Worm (Caenorhabditis elegans): ENCODE measurements around the gene T03F7.6.
"Not testable (repeated sequence)": the region's sequence is repeated elsewhere in the genome, so short reads cannot be mapped to it uniquely, and the experiment has no call there.

T03F7.6 gene

ce11 chrV:11279564-11279963 lies 14.9 kb upstream of the T03F7.6 start:
- TF ChIP-seq F13C5.2 (tag; optimal IDR thresholded peaks at IDR 0.05), result no peak
- TF ChIP-seq tbx-37 (GFP tag; conservative IDR thresholded peaks at IDR 0.05), result no peak
- no peak for TF ChIP-seq ceh-36 (tag; optimal IDR thresholded peaks at IDR 0.05)
- TF ChIP-seq ceh-13 (GFP tag; optimal IDR thresholded peaks at IDR 0.05), result no peak
- TF ChIP-seq tbx-11 (GFP tag; IDR thresholded peaks at IDR 0.05), result no peak
- no peak for TF ChIP-seq tra-4 (tag; optimal IDR thresholded peaks at IDR 0.05)
- TF ChIP-seq aly-1 (tag; optimal IDR thresholded peaks at IDR 0.05), result no peak
- TF ChIP-seq sea-1 (GFP tag; conservative IDR thresholded peaks at IDR 0.05), result no peak
- no peak for TF ChIP-seq pes-1 (GFP tag; IDR thresholded peaks at IDR 0.05)

- TF ChIP-seq B0310.2 (tag; optimal IDR thresholded peaks at IDR 0.05) (no peak), hmbx-1 (tag; optimal IDR thresholded peaks at IDR 0.05) (no peak), ceh-36 (tag; optimal IDR thresholded peaks at IDR 0.05) (no peak), hmg-4 (GFP tag; optimal IDR thresholded peaks at IDR 0.05) (peak; percentile 52)
Measured at ce11 chrV:11281414-11282209, 12.9 kb upstream of the T03F7.6 start.

ce11 chrV:11282272-11282671 lies 12.2 kb upstream of the T03F7.6 start, which contains the start of gene gly-20:
Gene gly-20 (plus strand): TSS chrV:11282572.
- TF ChIP-seq ets-7 (tag; optimal IDR thresholded peaks at IDR 0.05) (no peak), ama-1 (optimal IDR thresholded peaks at IDR 0.05) (no peak), ceh-13 (GFP tag; optimal IDR thresholded peaks at IDR 0.05) (no peak), sea-1 (GFP tag; conservative IDR thresholded peaks at IDR 0.05) (no peak), pes-1 (GFP tag; IDR thresholded peaks at IDR 0.05) (no peak), F13C5.2 (tag; optimal IDR thresholded peaks at IDR 0.05) (no peak), B0310.2 (tag; optimal IDR thresholded peaks at IDR 0.05) (no peak), hnd-1 (tag; optimal IDR thresholded peaks at IDR 0.05) (no peak), flt-1 (GFP tag; IDR thresholded peaks at IDR 0.05) (no peak), aly-1 (tag; optimal IDR thresholded peaks at IDR 0.05) (no peak), ceh-36 (tag; optimal IDR thresholded peaks at IDR 0.05) (no peak), hmbx-1 (tag; optimal IDR thresholded peaks at IDR 0.05) (no peak), hmg-4 (GFP tag; optimal IDR thresholded peaks at IDR 0.05) (no peak), tbx-37 (GFP tag; conservative IDR thresholded peaks at IDR 0.05) (no peak), tra-4 (tag; optimal IDR thresholded peaks at IDR 0.05) (no peak), scrt-1 (GFP tag; IDR thresholded peaks at IDR 0.05) (no peak), tbx-11 (GFP tag; IDR thresholded peaks at IDR 0.05) (no peak)

ce11 chrV:11286114-11286513 lies 8.4 kb upstream of the T03F7.6 start, which contains the start of gene C03E10.3:
Gene C03E10.3 (plus strand): TSS chrV:11286414.
- not testable (repeated sequence) for TF ChIP-seq scrt-1 (GFP tag; IDR thresholded peaks at IDR 0.05); F13C5.2 (tag; optimal IDR thresholded peaks at IDR 0.05); B0310.2 (tag; optimal IDR thresholded peaks at IDR 0.05)

ce11 chrV:11290888-11291287 lies 3.6 kb upstream of the T03F7.6 start, which contains the start of gene C03E10.1:
Gene C03E10.1 (plus strand): TSS chrV:11291188.
- TF ChIP-seq hnd-1 (tag; optimal IDR thresholded peaks at IDR 0.05) (no peak), tra-4 (tag; optimal IDR thresholded peaks at IDR 0.05) (no peak), F13C5.2 (tag; optimal IDR thresholded peaks at IDR 0.05) (no peak), ceh-36 (tag; optimal IDR thresholded peaks at IDR 0.05) (no peak), sea-1 (GFP tag; conservative IDR thresholded peaks at IDR 0.05) (no peak), hmbx-1 (tag; optimal IDR thresholded peaks at IDR 0.05) (no peak), hmg-4 (GFP tag; optimal IDR thresholded peaks at IDR 0.05) (no peak), scrt-1 (GFP tag; IDR thresholded peaks at IDR 0.05) (no peak), B0310.2 (tag; optimal IDR thresholded peaks at IDR 0.05) (no peak), ets-7 (tag; optimal IDR thresholded peaks at IDR 0.05) (no peak), tbx-37 (GFP tag; conservative IDR thresholded peaks at IDR 0.05) (no peak), tbx-11 (GFP tag; IDR thresholded peaks at IDR 0.05) (no peak)

- no peak for TF ChIP-seq ceh-36 (tag; optimal IDR thresholded peaks at IDR 0.05)
- TF ChIP-seq pes-1 (GFP tag; IDR thresholded peaks at IDR 0.05), result no peak
Measured at ce11 chrV:11292682-11293081, 1.8 kb upstream of the T03F7.6 start.

ce11 chrV:11298632-11299031 lies 4.1 kb downstream of the T03F7.6 start, which contains the start of gene T03F7.5:
Gene T03F7.5 (minus strand): TSS chrV:11298732.
- no peak for TF ChIP-seq ama-1 (optimal IDR thresholded peaks at IDR 0.05)
- TF ChIP-seq tra-4 (tag; optimal IDR thresholded peaks at IDR 0.05), result no peak
- no peak for TF ChIP-seq sea-1 (GFP tag; conservative IDR thresholded peaks at IDR 0.05)

- TF ChIP-seq B0310.2 (tag; optimal IDR thresholded peaks at IDR 0.05), result no peak
- TF ChIP-seq F13C5.2 (tag; optimal IDR thresholded peaks at IDR 0.05), result no peak
- no peak for TF ChIP-seq aly-1 (tag; optimal IDR thresholded peaks at IDR 0.05)
- no peak for TF ChIP-seq ama-1 (optimal IDR thresholded peaks at IDR 0.05)
- no peak for TF ChIP-seq hmg-4 (GFP tag; optimal IDR thresholded peaks at IDR 0.05)
- TF ChIP-seq hmbx-1 (tag; optimal IDR thresholded peaks at IDR 0.05), result no peak
- TF ChIP-seq ets-7 (tag; optimal IDR thresholded peaks at IDR 0.05), result no peak
- TF ChIP-seq scrt-1 (GFP tag; IDR thresholded peaks at IDR 0.05), result no peak
- no peak for TF ChIP-seq flt-1 (GFP tag; IDR thresholded peaks at IDR 0.05)
- no peak for TF ChIP-seq hnd-1 (tag; optimal IDR thresholded peaks at IDR 0.05)
- TF ChIP-seq sea-1 (GFP tag; conservative IDR thresholded peaks at IDR 0.05), result no peak
- TF ChIP-seq tra-4 (tag; optimal IDR thresholded peaks at IDR 0.05), result no peak
- no peak for TF ChIP-seq tbx-11 (GFP tag; IDR thresholded peaks at IDR 0.05)
- no peak for TF ChIP-seq ceh-13 (GFP tag; optimal IDR thresholded peaks at IDR 0.05)
- no peak for TF ChIP-seq ceh-36 (tag; optimal IDR thresholded peaks at IDR 0.05)
- no peak for TF ChIP-seq tbx-37 (GFP tag; conservative IDR thresholded peaks at IDR 0.05)
- no peak for TF ChIP-seq pes-1 (GFP tag; IDR thresholded peaks at IDR 0.05)
Measured at ce11 chrV:11299406-11299805, 4.9 kb downstream of the T03F7.6 start.
